Worm (Caenorhabditis elegans): ENCODE data around the gene H38K22.9.

ce11 chrIII:4300989-4301498, 22.9 kb upstream of the H38K22.9 start, which contains the start of gene R10E4.11:
- TF ChIP-seq zag-1 (tag; optimal IDR thresholded peaks at IDR 0.05) (no peak), ztf-11 (tag; optimal IDR thresholded peaks at IDR 0.05) (no peak), ZK546.5 (tag; optimal IDR thresholded peaks at IDR 0.05) (no peak), lsy-12 (tag; optimal IDR thresholded peaks at IDR 0.05) (no peak), jun-1 (tag; optimal IDR thresholded peaks at IDR 0.05) (no peak), lin-39 (tag; optimal IDR thresholded peaks at IDR 0.05) (no peak), fkh-10 (GFP tag; optimal IDR thresholded peaks at IDR 0.05) (no peak), nhr-12 (tag; optimal IDR thresholded peaks at IDR 0.05) (no peak), snpc-4 (tag; optimal IDR thresholded peaks at IDR 0.05) (no peak), ztf-4 (tag; optimal IDR thresholded peaks at IDR 0.05) (no peak), nfya-1 (tag; optimal IDR thresholded peaks at IDR 0.05; ENCODE audit: insufficient read depth) (no peak), fos-1 (tag; optimal IDR thresholded peaks at IDR 0.05) (no peak)
